Worm (Caenorhabditis elegans) whole organism, midembryonic: ENCODE data around the gene C14C6.8.

Experiments used
- T22C8.4 ChIP-seq: fragments of 200-800 bp; sonication (Bioruptor generic); IDR thresholded peaks from 2 replicates; pipeline ENCODE4 v1.3.6; 2022; ENCODE audit warnings: missing genetic modification characterization, missing compliant biosample characterization
- cog-1 ChIP-seq: sonication (generic microtip); optimal IDR thresholded peaks from 2 replicates; lab custom pipeline; 2016; ENCODE audit warnings: missing genetic modification characterization, missing compliant biosample characterization
- flt-1 ChIP-seq: fragments of 200-800 bp; sonication (Bioruptor generic); IDR thresholded peaks from 2 replicates; pipeline ENCODE4 v1.3.6; 2022; ENCODE audit warnings: missing genetic modification characterization, missing compliant biosample characterization
- klf-2 ChIP-seq: fragments of 200-800 bp; sonication (Bioruptor generic); conservative IDR thresholded peaks from 2 replicates; pipeline ENCODE4 v1.3.6; 2022; ENCODE audit warnings: missing genetic modification reagents, missing genetic modification characterization, missing compliant biosample characterization
- med-1 ChIP-seq: sonication (generic microtip); optimal IDR thresholded peaks from 2 replicates; lab custom pipeline; 2017; ENCODE audit warnings: missing genetic modification characterization, mild to moderate bottlenecking, missing compliant biosample characterization, antibody characterized with exemption, missing genetic modification reagents; ENCODE audit not compliant: insufficient read depth
- ref-1 ChIP-seq: fragments of 200-800 bp; sonication (Bioruptor generic); conservative IDR thresholded peaks from 2 replicates; pipeline ENCODE4 v1.3.6; 2022; ENCODE audit warnings: missing genetic modification reagents, missing genetic modification characterization, missing compliant biosample characterization
- tab-1 ChIP-seq: fragments of 200-800 bp; sonication (Bioruptor generic); IDR thresholded peaks from 2 replicates; pipeline ENCODE4 v1.3.6; 2022; ENCODE audit warnings: missing genetic modification characterization, missing compliant biosample characterization
- ztf-23 ChIP-seq: fragments of 200-800 bp; sonication (Bioruptor generic); IDR thresholded peaks from 2 replicates; pipeline ENCODE4 v1.3.6; 2022; ENCODE audit warnings: missing genetic modification reagents, missing genetic modification characterization, missing compliant biosample characterization
- ztf-29 ChIP-seq: fragments of 200-800 bp; sonication (Bioruptor generic); IDR thresholded peaks from 2 replicates; pipeline ENCODE4 v1.3.6; 2022; ENCODE audit warnings: missing genetic modification reagents, missing genetic modification characterization, missing compliant biosample characterization

The C14C6.8 gene

ce11 chrV:553067-553466 is at the start of gene C14C6.8:
C14C6.8 (minus strand) TSS chrV:553167.
- no peak for TF ChIP-seq ref-1
- no peak for TF ChIP-seq med-1
- TF ChIP-seq tab-1 (GFP tag; lab: Robert Waterston, UW) = no peak
- no peak for TF ChIP-seq klf-2 (GFP tag; lab: Robert Waterston, UW)
- TF ChIP-seq flt-1 = no peak
- no peak for TF ChIP-seq ztf-23 (GFP tag; lab: Robert Waterston, UW)
- no peak for TF ChIP-seq T22C8.4 (GFP tag; lab: Robert Waterston, UW)
- TF ChIP-seq ztf-29 (GFP tag; lab: Robert Waterston, UW) = no peak

- no peak for TF ChIP-seq ref-1
Observed at ce11 chrV:600231-600630, 47.3 kb upstream of the C14C6.8 start, which contains the start of gene nhr-251. nhr-251 (plus strand) TSS chrV:600531.

ce11 chrV:599783-600182 is 46.8 kb upstream of the C14C6.8 start:
- no peak for TF ChIP-seq flt-1
- TF ChIP-seq ref-1 = no peak
- TF ChIP-seq tab-1 (GFP tag; lab: Robert Waterston, UW) = no peak
- no peak for TF ChIP-seq ztf-29 (GFP tag; lab: Robert Waterston, UW)
- TF ChIP-seq ztf-23 (GFP tag; lab: Robert Waterston, UW) = no peak
- TF ChIP-seq klf-2 (GFP tag; lab: Robert Waterston, UW) = no peak
- TF ChIP-seq med-1 = no peak
- TF ChIP-seq cog-1 (tag; lab: Kevin White, UChicago) = no peak
- TF ChIP-seq T22C8.4 (GFP tag; lab: Robert Waterston, UW) = no peak

DNA sequence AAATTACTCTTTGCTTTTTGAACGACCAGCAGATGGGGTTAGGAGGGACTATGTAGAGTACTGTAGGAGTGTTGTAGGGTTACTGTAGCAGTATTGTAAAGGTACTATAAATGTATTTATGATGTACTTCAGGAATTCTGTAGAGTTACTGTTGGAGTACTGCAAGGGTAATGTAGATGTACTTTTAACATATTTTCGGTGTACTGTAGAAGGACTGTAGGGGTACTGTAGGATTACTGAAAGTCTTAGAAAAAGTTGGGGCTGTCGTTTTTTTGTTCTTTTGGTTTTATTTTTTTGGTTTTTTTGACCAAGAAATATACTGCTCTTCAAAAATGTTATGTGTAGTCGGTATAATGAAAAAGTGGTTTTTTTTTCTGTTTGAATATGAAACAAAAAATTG is 45.7 kb upstream of the C14C6.8 start:
- no peak for TF ChIP-seq med-1
- TF ChIP-seq T22C8.4 (GFP tag; lab: Robert Waterston, UW) = no peak
- TF ChIP-seq ztf-29 (GFP tag; lab: Robert Waterston, UW) = no peak
- TF ChIP-seq ztf-23 (GFP tag; lab: Robert Waterston, UW) = no peak
- no peak for TF ChIP-seq cog-1 (tag; lab: Kevin White, UChicago)
- TF ChIP-seq tab-1 (GFP tag; lab: Robert Waterston, UW) = no peak
- no peak for TF ChIP-seq klf-2 (GFP tag; lab: Robert Waterston, UW)
- TF ChIP-seq ref-1 = no peak
- TF ChIP-seq flt-1 = no peak

DNA sequence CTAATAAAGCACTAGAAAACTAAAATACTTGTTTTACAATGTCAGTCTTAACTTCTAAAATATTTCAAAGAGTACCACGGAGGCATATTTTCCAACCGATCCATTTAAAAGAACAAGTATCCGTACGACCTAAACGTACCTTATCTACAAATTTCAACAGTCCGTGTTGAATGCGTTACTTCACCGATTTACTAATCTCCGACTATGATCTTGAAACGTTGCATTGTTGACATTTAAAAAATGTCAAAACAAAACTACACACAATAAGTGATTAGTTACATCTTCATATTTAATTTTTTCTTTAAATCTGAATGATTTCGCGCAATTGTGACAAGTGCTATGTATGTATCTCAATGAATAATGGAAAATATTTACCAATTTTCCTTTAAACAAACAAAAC is 44.9 kb upstream of the C14C6.8 start:
- TF ChIP-seq med-1 (no peak), ztf-23 (GFP tag; lab: Robert Waterston, UW) (no peak), ref-1 (no peak), flt-1 (no peak), ztf-29 (GFP tag; lab: Robert Waterston, UW) (no peak), cog-1 (tag; lab: Kevin White, UChicago) (no peak), tab-1 (GFP tag; lab: Robert Waterston, UW) (no peak), T22C8.4 (GFP tag; lab: Robert Waterston, UW) (no peak), klf-2 (GFP tag; lab: Robert Waterston, UW) (no peak)

ce11 chrV:596923-597322 is 44.0 kb upstream of the C14C6.8 start:
- TF ChIP-seq med-1 (no peak), T22C8.4 (GFP tag; lab: Robert Waterston, UW) (no peak), tab-1 (GFP tag; lab: Robert Waterston, UW) (no peak), ztf-29 (GFP tag; lab: Robert Waterston, UW) (no peak), ztf-23 (GFP tag; lab: Robert Waterston, UW) (no peak), klf-2 (GFP tag; lab: Robert Waterston, UW) (no peak), cog-1 (tag; lab: Kevin White, UChicago) (no peak), ref-1 (no peak), flt-1 (no peak)

DNA sequence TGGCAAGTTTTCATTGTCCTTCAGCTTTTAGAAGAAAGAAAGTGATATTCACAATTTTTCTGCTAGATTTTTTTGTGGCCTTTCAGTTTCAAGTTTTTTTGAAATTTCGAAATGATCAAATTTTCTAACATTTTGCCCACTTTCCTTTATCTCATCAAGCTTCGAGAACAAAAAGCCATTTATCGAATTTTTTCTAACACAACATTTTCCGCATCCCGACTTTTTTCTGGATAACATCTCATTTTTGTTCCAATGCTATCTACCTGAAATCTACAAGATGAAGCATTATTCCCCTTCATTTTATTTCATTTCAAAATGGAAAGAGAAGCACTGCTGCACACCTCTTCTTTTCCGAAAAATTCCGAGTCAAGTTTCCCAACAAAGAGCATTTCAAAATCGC is 40.0 kb upstream of the C14C6.8 start, which contains the start of gene ZK488.5:
Gene ZK488.5 (plus strand): TSS at position 301 of the 400 bp plus-strand sequence.
- no peak for TF ChIP-seq ref-1
- TF ChIP-seq ztf-23 (GFP tag; lab: Robert Waterston, UW) = no peak
- no peak for TF ChIP-seq tab-1 (GFP tag; lab: Robert Waterston, UW)
- TF ChIP-seq ztf-29 (GFP tag; lab: Robert Waterston, UW) = no peak
- no peak for TF ChIP-seq flt-1
- no peak for TF ChIP-seq klf-2 (GFP tag; lab: Robert Waterston, UW)
- no peak for TF ChIP-seq med-1
- TF ChIP-seq cog-1 (tag; lab: Kevin White, UChicago) = no peak
- no peak for TF ChIP-seq T22C8.4 (GFP tag; lab: Robert Waterston, UW)

DNA sequence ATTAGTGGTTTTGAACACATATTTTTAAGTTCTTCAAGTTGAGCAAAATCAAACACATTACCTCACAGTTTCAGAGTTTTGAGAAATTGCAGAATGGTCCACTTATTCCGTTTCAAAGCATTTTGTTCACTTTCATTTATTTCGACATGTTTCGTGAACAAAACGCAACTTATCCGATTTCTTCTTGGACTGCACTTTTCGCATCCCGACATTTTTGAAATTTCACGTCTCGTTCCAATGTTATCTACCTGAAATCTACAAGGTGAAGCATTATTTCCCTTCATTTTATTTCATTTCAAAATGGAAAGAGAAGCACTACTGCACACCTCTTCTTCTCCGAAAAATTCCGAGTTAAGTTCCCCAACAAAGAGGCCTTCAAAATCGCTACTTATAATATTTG is 37.2 kb upstream of the C14C6.8 start, which contains the start of gene ZK488.6:
Gene ZK488.6 (plus strand): TSS at position 301 of the 400 bp plus-strand sequence.
- TF ChIP-seq ztf-23 (GFP tag; lab: Robert Waterston, UW) (no peak), ref-1 (no peak), tab-1 (GFP tag; lab: Robert Waterston, UW) (no peak), flt-1 (no peak), ztf-29 (GFP tag; lab: Robert Waterston, UW) (no peak), med-1 (no peak), klf-2 (GFP tag; lab: Robert Waterston, UW) (no peak), T22C8.4 (GFP tag; lab: Robert Waterston, UW) (no peak), cog-1 (tag; lab: Kevin White, UChicago) (no peak)

ce11 chrV:587818-588217 is 34.9 kb upstream of the C14C6.8 start, which contains the start of gene K06H6.1:
K06H6.1 (plus strand) TSS chrV:588118.
- TF ChIP-seq ref-1 (no peak), flt-1 (no peak), klf-2 (GFP tag; lab: Robert Waterston, UW) (no peak), med-1 (no peak), ztf-23 (GFP tag; lab: Robert Waterston, UW) (no peak), cog-1 (tag; lab: Kevin White, UChicago) (no peak), tab-1 (GFP tag; lab: Robert Waterston, UW) (no peak), T22C8.4 (GFP tag; lab: Robert Waterston, UW) (no peak), ztf-29 (GFP tag; lab: Robert Waterston, UW) (no peak)

DNA sequence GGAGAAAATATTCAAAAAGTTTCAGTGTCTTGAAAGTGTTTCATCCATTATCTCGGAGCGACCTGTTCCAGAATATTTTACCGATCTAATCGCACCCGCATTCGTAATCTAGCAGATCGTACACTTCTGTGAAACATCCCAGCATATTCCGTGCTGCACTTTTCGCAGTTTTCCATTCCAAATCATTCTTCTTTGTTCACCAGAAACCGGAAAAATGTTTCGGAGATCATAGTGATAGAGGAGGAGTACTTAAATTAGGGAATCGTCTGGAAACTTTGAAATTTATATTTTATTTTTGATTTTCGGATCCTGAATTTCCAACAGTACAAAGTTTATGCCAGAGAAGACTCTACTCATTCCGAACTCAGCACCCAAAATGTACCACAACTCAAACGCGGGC is 32.5 kb upstream of the C14C6.8 start, which contains the start of gene K06H6.2:
Gene K06H6.2 (plus strand): TSS at position 301 of the 400 bp plus-strand sequence.
- TF ChIP-seq tab-1 (GFP tag; lab: Robert Waterston, UW) = no peak
- TF ChIP-seq klf-2 (GFP tag; lab: Robert Waterston, UW) = no peak
- no peak for TF ChIP-seq ztf-23 (GFP tag; lab: Robert Waterston, UW)
- TF ChIP-seq ztf-29 (GFP tag; lab: Robert Waterston, UW) = no peak
- TF ChIP-seq cog-1 (tag; lab: Kevin White, UChicago) = no peak
- no peak for TF ChIP-seq med-1
